Worm (Caenorhabditis elegans): ENCODE measurements around the gene aat-6.

- TF ChIP-seq ref-1 (GFP tag; conservative IDR thresholded peaks at IDR 0.05), result no peak
- no peak for TF ChIP-seq flt-1 (GFP tag; IDR thresholded peaks at IDR 0.05)
- no peak for TF ChIP-seq tab-1 (GFP tag; IDR thresholded peaks at IDR 0.05)
- no peak for TF ChIP-seq T22C8.4 (GFP tag; IDR thresholded peaks at IDR 0.05)
- no peak for TF ChIP-seq med-1 (GFP tag; optimal IDR thresholded peaks at IDR 0.05; ENCODE audit: insufficient read depth)
- no peak for TF ChIP-seq klf-2 (GFP tag; conservative IDR thresholded peaks at IDR 0.05)
- no peak for TF ChIP-seq ztf-23 (GFP tag; IDR thresholded peaks at IDR 0.05)
- no peak for TF ChIP-seq ztf-29 (GFP tag; IDR thresholded peaks at IDR 0.05)
- TF ChIP-seq cog-1 (tag; optimal IDR thresholded peaks at IDR 0.05), result no peak
Observed at ce11 chrV:11497475-11497874, 27.0 kb upstream of the aat-6 start.
